Worm (Caenorhabditis elegans) whole organism, young adult: ENCODE results near the gene F40G9.12.

Source experiments
- F57A8.1 ChIP-seq: fragments of 200-800 bp; sonication (Bioruptor generic); optimal IDR thresholded peaks from 2 replicates; lab custom pipeline; 2018; ENCODE audit warnings: mild to moderate bottlenecking, missing genetic modification characterization, moderate library complexity, missing compliant biosample characterization
- Y53G8AR.9 ChIP-seq: fragments of 200-800 bp; sonication (Bioruptor generic); conservative IDR thresholded peaks from 2 replicates; pipeline ENCODE4 v1.3.6; 2022; ENCODE audit warnings: missing genetic modification reagents, missing genetic modification characterization, missing compliant biosample characterization
- Y67H2A.10 ChIP-seq: fragments of 200-800 bp; sonication (Bioruptor generic); conservative IDR thresholded peaks from 2 replicates; pipeline ENCODE4 v1.3.6; 2022; ENCODE audit warnings: missing genetic modification reagents, missing genetic modification characterization, missing compliant biosample characterization
- ama-1 ChIP-seq, 3 experiments: fragments of 150-350 bp in 1 of 3; sonication (generic microtip) in 2 of 3; optimal IDR thresholded peaks; 2 replicates each; lab custom pipeline; 2014 to 2018; ENCODE audit warnings: missing biosample characterization in 2 of 3, missing genetic modification characterization in 2 of 3, missing genetic modification reagents in 2 of 3
- bed-1 ChIP-seq: fragments of 200-800 bp; sonication (Bioruptor generic); IDR thresholded peaks from 2 replicates; pipeline ENCODE4 v1.3.6; 2022; ENCODE audit warnings: missing genetic modification reagents, missing genetic modification characterization, missing compliant biosample characterization
- ceh-40 ChIP-seq: fragments of 200-800 bp; sonication (Bioruptor generic); IDR thresholded peaks from 2 replicates; pipeline ENCODE4 v1.3.6; 2022; ENCODE audit warnings: missing genetic modification characterization, missing compliant biosample characterization
- dpff-1 ChIP-seq: sonication (generic microtip); optimal IDR thresholded peaks from 2 replicates; lab custom pipeline; 2017; ENCODE audit warnings: mild to moderate bottlenecking, missing genetic modification characterization, missing compliant biosample characterization
- egl-44 ChIP-seq: fragments of 200-800 bp; sonication (Bioruptor generic); IDR thresholded peaks from 2 replicates; pipeline ENCODE4 v1.3.6; 2022; ENCODE audit warnings: missing genetic modification reagents, missing genetic modification characterization, missing compliant biosample characterization
- egrh-3 ChIP-seq: fragments of 200-800 bp; sonication (Bioruptor generic); IDR thresholded peaks from 2 replicates; pipeline ENCODE4 v1.3.6; 2022; ENCODE audit warnings: missing genetic modification reagents, missing genetic modification characterization, missing compliant biosample characterization
- him-1 ChIP-seq: sonication (generic microtip); optimal IDR thresholded peaks from 2 replicates; lab custom pipeline; 2016; ENCODE audit warnings: missing genotype, missing genetic modification reagents, missing genetic modification characterization, missing compliant biosample characterization
- hlh-26 ChIP-seq: fragments of 200-800 bp; sonication (Bioruptor generic); conservative IDR thresholded peaks from 2 replicates; pipeline ENCODE4 v1.3.6; 2022; ENCODE audit warnings: missing genetic modification reagents, missing genetic modification characterization, missing compliant biosample characterization
- hrde-1 ChIP-seq: sonication (generic microtip); optimal IDR thresholded peaks from 2 replicates; lab custom pipeline; 2016; ENCODE audit warnings: missing genetic modification characterization, mild to moderate bottlenecking, missing compliant biosample characterization, moderate library complexity, missing genotype, missing genetic modification reagents, borderline replicate concordance
- let-607 ChIP-seq, 2 experiments: fragments of 200-800 bp in 1 of 2; sonication (Bioruptor generic) in 1 of 2; sonication (generic microtip) in 1 of 2; optimal IDR thresholded peaks; 2 replicates each; lab custom pipeline; 2016 to 2018; ENCODE audit warnings: mild to moderate bottlenecking in 2 of 2, missing compliant biosample characterization in 2 of 2, missing genetic modification characterization in 2 of 2, moderate library complexity in 2 of 2, missing genotype in 1 of 2
- madf-10 ChIP-seq: sonication (generic microtip); optimal IDR thresholded peaks from 2 replicates; lab custom pipeline; 2016; ENCODE audit warnings: mild to moderate bottlenecking, missing genetic modification characterization, missing compliant biosample characterization
- madf-8 ChIP-seq: fragments of 200-800 bp; sonication (Bioruptor generic); conservative IDR thresholded peaks from 2 replicates; pipeline ENCODE4 v1.3.6; 2022; ENCODE audit warnings: missing genetic modification reagents, missing genetic modification characterization, missing compliant biosample characterization
- mes-4 ChIP-seq: sonication (generic microtip); optimal IDR thresholded peaks from 2 replicates; lab custom pipeline; 2016; ENCODE audit warnings: missing genotype, missing genetic modification characterization, missing compliant biosample characterization
- nfya-2 ChIP-seq: fragments of 200-800 bp; sonication (Bioruptor generic); IDR thresholded peaks from 2 replicates; pipeline ENCODE4 v1.3.6; 2022; ENCODE audit warnings: missing genetic modification reagents, missing genetic modification characterization, missing compliant biosample characterization
- nfyb-1 ChIP-seq: fragments of 200-800 bp; sonication (Bioruptor generic); IDR thresholded peaks from 2 replicates; pipeline ENCODE4 v1.3.6; 2022; ENCODE audit warnings: missing genetic modification reagents, missing genetic modification characterization, missing compliant biosample characterization
- nhr-120 ChIP-seq: fragments of 200-800 bp; sonication (Bioruptor generic); IDR thresholded peaks from 2 replicates; pipeline ENCODE4 v1.3.6; 2022; ENCODE audit warnings: missing genetic modification characterization, missing compliant biosample characterization
- nhr-179 ChIP-seq: sonication (generic microtip); optimal IDR thresholded peaks from 2 replicates; lab custom pipeline; 2016; ENCODE audit warnings: mild to moderate bottlenecking, missing genetic modification characterization, missing compliant biosample characterization
- nhr-27 ChIP-seq: fragments of 200-800 bp; sonication (Bioruptor generic); optimal IDR thresholded peaks from 2 replicates; lab custom pipeline; 2018; ENCODE audit warnings: mild to moderate bottlenecking, missing genetic modification characterization, moderate library complexity, missing compliant biosample characterization
- nhr-80 ChIP-seq: sonication (generic microtip); optimal IDR thresholded peaks from 2 replicates; lab custom pipeline; 2016; ENCODE audit warnings: missing genetic modification characterization, missing compliant biosample characterization
- pbrm-1 ChIP-seq: fragments of 200-800 bp; sonication (Bioruptor generic); IDR thresholded peaks from 2 replicates; pipeline ENCODE4 v1.3.6; 2022; ENCODE audit warnings: missing genetic modification reagents, missing genetic modification characterization, missing compliant biosample characterization
- sdz-38 ChIP-seq: sonication (generic microtip); optimal IDR thresholded peaks from 2 replicates; lab custom pipeline; 2016; ENCODE audit warnings: missing genotype, missing genetic modification characterization, missing compliant biosample characterization
- sea-2 ChIP-seq: fragments of 200-800 bp; sonication (Bioruptor generic); IDR thresholded peaks from 2 replicates; pipeline ENCODE4 v1.3.6; 2022; ENCODE audit warnings: missing genetic modification characterization, missing compliant biosample characterization
- snpc-3.4 ChIP-seq: sonication (generic microtip); optimal IDR thresholded peaks from 2 replicates; lab custom pipeline; 2017; ENCODE audit warnings: missing genetic modification characterization, mild to moderate bottlenecking, missing compliant biosample characterization, antibody characterized with exemption, moderate library complexity, missing genotype, missing genetic modification reagents
- tbx-9 ChIP-seq: sonication (generic microtip); optimal IDR thresholded peaks from 2 replicates; lab custom pipeline; 2016; ENCODE audit warnings: borderline replicate concordance, missing genetic modification characterization, inconsistent platforms, missing compliant biosample characterization
- zfh-2 ChIP-seq: fragments of 200-800 bp; sonication (Bioruptor generic); conservative IDR thresholded peaks from 2 replicates; pipeline ENCODE4 v1.3.6; 2022; ENCODE audit warnings: missing genetic modification reagents, missing genetic modification characterization, missing compliant biosample characterization
- zim-3 ChIP-seq: sonication (generic microtip); optimal IDR thresholded peaks from 2 replicates; lab custom pipeline; 2017; ENCODE audit warnings: mild to moderate bottlenecking, missing genetic modification characterization, moderate library complexity, missing compliant biosample characterization
- ztf-25 ChIP-seq: fragments of 200-800 bp; sonication (Bioruptor generic); IDR thresholded peaks from 2 replicates; pipeline ENCODE4 v1.3.6; 2022; ENCODE audit warnings: missing genetic modification reagents, missing genetic modification characterization, missing compliant biosample characterization
- ztf-28 ChIP-seq: fragments of 200-800 bp; sonication (Bioruptor generic); IDR thresholded peaks from 2 replicates; pipeline ENCODE4 v1.3.6; 2022; ENCODE audit warnings: missing genetic modification reagents, missing genetic modification characterization, missing compliant biosample characterization
- ztf-3 ChIP-seq: fragments of 200-800 bp; sonication (Bioruptor generic); optimal IDR thresholded peaks from 2 replicates; lab custom pipeline; 2018; ENCODE audit warnings: mild to moderate bottlenecking, missing genetic modification characterization, missing compliant biosample characterization

The F40G9.12 gene

DNA sequence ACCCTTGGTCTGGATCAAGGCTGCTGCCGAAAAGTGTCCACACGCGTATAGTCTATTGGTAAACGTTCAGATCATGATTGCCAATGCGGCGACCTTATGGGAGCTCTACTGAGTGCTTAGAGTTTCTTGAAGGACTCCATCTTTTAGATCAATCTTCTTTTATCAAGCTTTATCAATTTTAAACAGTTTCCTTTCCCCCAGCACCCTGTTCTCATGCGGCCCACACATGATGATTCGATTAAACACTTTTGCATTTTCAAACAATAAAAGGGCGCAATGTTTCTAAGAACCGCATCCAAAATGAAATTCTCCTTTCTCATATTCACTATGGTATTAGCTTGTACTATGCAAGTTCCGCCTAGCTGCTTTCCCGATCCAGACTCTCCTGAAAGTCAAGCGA lies 6.3 kb upstream of the F40G9.12 start, which contains the start of gene F40G9.7:
Gene F40G9.7 (plus strand): TSS at position 301 of the 400 bp plus-strand sequence.
- TF ChIP-seq sdz-38 (tag; lab: Kevin White, UChicago), result no peak
- TF ChIP-seq ceh-40 (GFP tag; lab: Robert Waterston, UW), result no peak
- TF ChIP-seq him-1 (tag; lab: Kevin White, UChicago), result no peak
- no peak for TF ChIP-seq F57A8.1 (GFP tag; lab: Kevin White, UChicago)
- no peak for TF ChIP-seq let-607 (tag; optimal IDR thresholded peaks at IDR 0.05; lab: Kevin White, UChicago)

DNA sequence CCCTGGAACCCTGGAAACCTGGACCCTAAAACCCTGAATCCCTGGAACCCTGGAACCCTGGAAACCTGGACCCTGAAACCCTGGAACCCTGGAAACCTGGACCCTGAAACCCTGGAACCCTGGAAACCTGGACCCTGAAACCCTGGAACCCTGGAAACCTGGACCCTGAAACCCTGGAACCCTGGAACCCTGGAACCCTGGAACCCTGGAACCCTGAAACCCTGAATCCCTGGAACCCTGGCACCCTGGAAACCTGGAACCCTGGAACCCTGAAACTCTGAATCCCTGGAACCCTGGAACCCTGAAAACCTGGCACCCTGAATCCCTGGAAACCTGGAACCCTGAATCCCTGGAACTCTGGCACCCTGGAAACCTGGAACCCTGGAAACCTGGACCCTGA lies 3.3 kb upstream of the F40G9.12 start:
- peak; percentile 85 for TF ChIP-seq egrh-3 (GFP tag; lab: Robert Waterston, UW)
- peak; percentile 82 for TF ChIP-seq zfh-2 (GFP tag; lab: Robert Waterston, UW)

DNA sequence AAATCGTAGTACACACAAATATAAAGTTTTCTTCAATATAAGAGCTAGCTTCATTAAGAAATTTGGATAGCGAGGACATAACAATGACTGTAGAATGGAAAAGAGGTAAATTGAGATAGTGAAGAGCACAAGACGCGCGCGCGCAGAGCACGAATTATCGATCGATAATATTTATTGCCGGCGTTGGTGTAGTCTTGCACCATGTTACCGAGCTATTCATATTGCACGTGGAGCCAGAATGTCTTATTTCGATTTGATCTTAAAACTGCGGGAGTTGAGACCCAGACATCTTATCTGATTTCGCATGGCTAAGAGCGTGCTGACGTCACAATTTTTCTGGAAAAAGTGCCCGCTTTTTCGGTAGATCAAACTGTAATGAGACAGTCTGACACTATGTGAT lies 2.2 kb upstream of the F40G9.12 start, which contains the start of gene F40G9.18:
Gene F40G9.18 (minus strand): TSS at position 101 of the 400 bp plus-strand sequence.
- no peak for TF ChIP-seq hrde-1 (tag; lab: Kevin White, UChicago)
- no peak for TF ChIP-seq nfya-2 (GFP tag; lab: Robert Waterston, UW)
- no peak for TF ChIP-seq nfyb-1
- TF ChIP-seq snpc-3.4 (tag; lab: Kevin White, UChicago), result no peak
- no peak for TF ChIP-seq ztf-3 (GFP tag; lab: Kevin White, UChicago)
- TF ChIP-seq mes-4 (tag; lab: Kevin White, UChicago), result no peak
- TF ChIP-seq hlh-26 (GFP tag; lab: Robert Waterston, UW), result no peak
- no peak for TF ChIP-seq pbrm-1 (GFP tag; lab: Robert Waterston, UW)
- no peak for TF ChIP-seq him-1 (tag; lab: Kevin White, UChicago)
- TF ChIP-seq zim-3, result no peak
- TF ChIP-seq egl-44 (GFP tag; lab: Robert Waterston, UW), result no peak
- no peak for TF ChIP-seq nhr-120 (GFP tag; lab: Robert Waterston, UW)
- TF ChIP-seq bed-1 (GFP tag; lab: Robert Waterston, UW), result no peak
- TF ChIP-seq Y53G8AR.9 (GFP tag; lab: Robert Waterston, UW), result no peak

DNA sequence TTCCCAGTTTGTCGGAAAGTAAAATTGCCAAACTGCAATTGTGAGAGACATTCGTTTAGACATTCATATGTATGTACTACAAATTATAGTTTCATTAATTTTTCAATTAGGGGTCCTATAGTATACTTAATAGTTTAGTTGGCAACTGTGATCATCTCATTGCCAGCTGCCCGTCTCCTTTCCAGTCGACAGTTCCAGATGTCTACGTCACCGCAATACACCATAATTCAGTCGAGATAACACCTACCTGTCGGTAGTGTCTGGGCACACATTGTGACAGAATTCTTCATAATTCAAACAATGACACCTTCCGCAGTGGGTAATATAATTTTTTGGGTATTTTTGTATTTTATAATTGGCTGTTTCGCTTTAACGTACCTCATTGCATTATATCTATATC lies 1.9 kb downstream of the F40G9.12 start, which contains the start of gene F40G9.19:
Gene F40G9.19 (plus strand): TSS at position 301 of the 400 bp plus-strand sequence.
- TF ChIP-seq snpc-3.4 (tag; lab: Kevin White, UChicago), result no peak
- TF ChIP-seq dpff-1 (tag; lab: Kevin White, UChicago), result no peak
- no peak for TF ChIP-seq ztf-28 (GFP tag; lab: Robert Waterston, UW)
- no peak for TF ChIP-seq sea-2
- no peak for TF ChIP-seq tbx-9 (tag; lab: Kevin White, UChicago)
- TF ChIP-seq nhr-179 (tag; lab: Kevin White, UChicago), result no peak
- TF ChIP-seq madf-8 (GFP tag; lab: Robert Waterston, UW), result no peak
- no peak for TF ChIP-seq madf-10 (tag; lab: Kevin White, UChicago)
- no peak for TF ChIP-seq ama-1 (optimal IDR thresholded peaks at IDR 0.05; lab: Kevin White, UChicago)
- no peak for TF ChIP-seq ama-1 (GFP tag; optimal IDR thresholded peaks at IDR 0.05; lab: Kevin White, UChicago)
- TF ChIP-seq ztf-25 (GFP tag; lab: Robert Waterston, UW), result no peak
- TF ChIP-seq Y67H2A.10 (GFP tag; lab: Robert Waterston, UW), result no peak
- TF ChIP-seq mes-4 (tag; lab: Kevin White, UChicago), result no peak
- no peak for TF ChIP-seq nhr-27 (tag; lab: Kevin White, UChicago)
- no peak for TF ChIP-seq nhr-80 (tag; lab: Kevin White, UChicago)
